Worm (Caenorhabditis elegans) whole organism, L4 larva: ENCODE results near the gene rha-1.

Experiments used
- D1046.2 ChIP-seq: fragments of 200-800 bp; sonication (Bioruptor generic); IDR thresholded peaks from 2 replicates; pipeline ENCODE4 v1.3.6; 2022; ENCODE audit warnings: missing genetic modification characterization, missing compliant biosample characterization
- T26A8.4 ChIP-seq: fragments of 200-800 bp; sonication (Bioruptor generic); IDR thresholded peaks from 2 replicates; pipeline ENCODE4 v1.3.6; 2022; ENCODE audit warnings: missing genetic modification characterization, missing compliant biosample characterization
- ZK337.2 ChIP-seq: fragments of 200-800 bp; sonication (Bioruptor generic); IDR thresholded peaks from 2 replicates; pipeline ENCODE4 v1.3.6; 2022; ENCODE audit warnings: missing genetic modification reagents, missing genetic modification characterization, missing compliant biosample characterization
- ama-1 ChIP-seq: fragments of 150-350 bp; optimal IDR thresholded peaks from 2 replicates; lab custom pipeline; 2014; ENCODE audit warnings: inconsistent platforms, mixed read lengths
- ceh-20 ChIP-seq: fragments of 200-800 bp; sonication (Bioruptor generic); IDR thresholded peaks from 2 replicates; pipeline ENCODE4 v1.3.6; 2022; ENCODE audit warnings: missing genetic modification reagents, missing genetic modification characterization, missing compliant biosample characterization
- ceh-82 ChIP-seq: sonication (generic microtip); optimal IDR thresholded peaks from 2 replicates; lab custom pipeline; 2017; ENCODE audit warnings: missing biosample characterization, missing genetic modification characterization
- daf-16 ChIP-seq, 3 experiments: sonication (generic microtip); optimal IDR thresholded peaks; 2 replicates each; lab custom pipeline; 2016 to 2017; ENCODE audit warnings: missing genetic modification characterization in 3 of 3, missing genetic modification reagents in 3 of 3, mild to moderate bottlenecking in 2 of 3, missing compliant biosample characterization in 2 of 3, missing biosample characterization in 1 of 3, moderate library complexity in 1 of 3
- duxl-1 ChIP-seq: sonication (generic microtip); optimal IDR thresholded peaks from 2 replicates; lab custom pipeline; 2016; ENCODE audit warnings: mild to moderate bottlenecking, missing genetic modification characterization, moderate library complexity, missing compliant biosample characterization; ENCODE audit not compliant: poor library complexity
- lin-38 ChIP-seq: fragments of 200-800 bp; sonication (Bioruptor generic); IDR thresholded peaks from 2 replicates; pipeline ENCODE4 v1.3.6; 2022; ENCODE audit warnings: missing genetic modification reagents, missing genetic modification characterization, missing compliant biosample characterization
- mdl-1 ChIP-seq, 2 experiments: fragments of 150-350 bp in 1 of 2; sonication (generic microtip) in 1 of 2; optimal IDR thresholded peaks; 2 replicates each; lab custom pipeline; 2014 to 2017; ENCODE audit warnings: missing biosample characterization in 2 of 2, missing genetic modification characterization in 2 of 2
- nhr-102 ChIP-seq: sonication (generic microtip); optimal IDR thresholded peaks from 2 replicates; lab custom pipeline; 2016; ENCODE audit warnings: mild to moderate bottlenecking, missing genetic modification characterization, moderate library complexity, missing compliant biosample characterization
- nhr-11 ChIP-seq: fragments of 150-350 bp; optimal IDR thresholded peaks from 2 replicates; lab custom pipeline; 2014; ENCODE audit warnings: missing biosample characterization, missing genetic modification characterization
- nhr-111 ChIP-seq: fragments of 200-800 bp; sonication (Bioruptor generic); optimal IDR thresholded peaks from 2 replicates; lab custom pipeline; 2018; ENCODE audit warnings: mild to moderate bottlenecking, missing genetic modification characterization, missing compliant biosample characterization
- spr-1 ChIP-seq: sonication (generic microtip); optimal IDR thresholded peaks from 2 replicates; lab custom pipeline; 2016; ENCODE audit warnings: mild to moderate bottlenecking, missing genetic modification characterization, missing compliant biosample characterization
- unc-39 ChIP-seq: sonication (generic microtip); optimal IDR thresholded peaks from 2 replicates; lab custom pipeline; 2017; ENCODE audit warnings: missing biosample characterization, missing genetic modification characterization
- zag-1 ChIP-seq: fragments of 150-350 bp; optimal IDR thresholded peaks from 2 replicates; lab custom pipeline; 2014; ENCODE audit warnings: missing biosample characterization, missing genetic modification characterization
- zip-11 ChIP-seq: fragments of 200-800 bp; sonication (Bioruptor generic); IDR thresholded peaks from 2 replicates; pipeline ENCODE4 v1.3.6; 2022; ENCODE audit warnings: missing genetic modification characterization, missing compliant biosample characterization

rha-1 gene

ce11 chrII:8829189-8829588 lies 54.3 kb downstream of the rha-1 start, which contains the start of gene F46C5.2:
TSS of gene F46C5.2 (minus strand) at chrII:8829289.
- TF ChIP-seq D1046.2 (GFP tag; lab: Robert Waterston, UW) (no peak), ceh-82 (no peak), T26A8.4 (no peak), nhr-11 (tag; lab: Kevin White, UChicago) (no peak), ama-1 (no peak), duxl-1 (tag; lab: Kevin White, UChicago) (no peak), zag-1 (tag; lab: Kevin White, UChicago) (no peak), ZK337.2 (GFP tag; lab: Robert Waterston, UW) (no peak), unc-39 (tag; lab: Kevin White, UChicago) (no peak), spr-1 (no peak), lin-38 (GFP tag; lab: Robert Waterston, UW) (no peak), zip-11 (GFP tag; lab: Robert Waterston, UW) (no peak), ceh-20 (no peak), nhr-102 (tag; lab: Kevin White, UChicago) (no peak), nhr-111 (GFP tag; lab: Kevin White, UChicago) (no peak), daf-16 (GFP tag; optimal IDR thresholded peaks at IDR 0.05; lab: Kevin White, UChicago) (no peak), daf-16 (tag; optimal IDR thresholded peaks at IDR 0.05; lab: Kevin White, UChicago) (no peak), mdl-1 (tag; optimal IDR thresholded peaks at IDR 0.05; lab: Kevin White, UChicago) (no peak)
